Worm (Caenorhabditis elegans) whole organism, L4/young adult: ENCODE measurements around the gene asb-2.

Source experiments
- W03F9.2 ChIP-seq: fragments of 150-350 bp; optimal IDR thresholded peaks from 2 replicates; lab custom pipeline; 2014; ENCODE audit warnings: missing biosample characterization, missing genetic modification characterization
- dao-5 ChIP-seq: sonication (generic microtip); optimal IDR thresholded peaks from 2 replicates; lab custom pipeline; 2016; ENCODE audit warnings: missing genotype, missing genetic modification characterization, moderate library complexity, missing compliant biosample characterization
- him-1 ChIP-seq: sonication (generic microtip); optimal IDR thresholded peaks from 2 replicates; lab custom pipeline; 2016; ENCODE audit warnings: missing genotype, missing genetic modification reagents, missing genetic modification characterization, missing compliant biosample characterization

The asb-2 gene

DNA sequence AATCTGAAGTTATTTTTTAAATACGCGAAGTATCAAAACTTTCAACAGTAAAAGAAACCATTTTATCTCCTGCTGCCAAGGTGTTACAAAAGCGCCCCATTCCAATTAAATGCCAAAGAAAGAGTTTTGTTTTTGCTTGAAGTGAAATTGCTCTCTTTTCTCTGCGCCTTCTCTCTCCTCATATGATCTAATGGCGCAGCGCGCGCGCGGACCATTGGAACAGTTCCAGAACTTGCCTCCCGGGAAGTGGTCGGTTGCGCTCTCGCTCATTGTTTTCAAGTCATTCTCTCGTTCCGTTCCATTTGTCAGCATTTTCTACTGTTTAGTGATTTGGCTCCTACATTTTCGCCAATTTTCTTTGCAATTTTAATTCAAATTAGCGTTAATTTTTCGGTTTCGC lies 17.6 kb upstream of the asb-2 start:
- no peak for TF ChIP-seq W03F9.2
- no peak for TF ChIP-seq dao-5 (tag; lab: Kevin White, UChicago)
- no peak for TF ChIP-seq him-1 (tag; lab: Kevin White, UChicago)

DNA sequence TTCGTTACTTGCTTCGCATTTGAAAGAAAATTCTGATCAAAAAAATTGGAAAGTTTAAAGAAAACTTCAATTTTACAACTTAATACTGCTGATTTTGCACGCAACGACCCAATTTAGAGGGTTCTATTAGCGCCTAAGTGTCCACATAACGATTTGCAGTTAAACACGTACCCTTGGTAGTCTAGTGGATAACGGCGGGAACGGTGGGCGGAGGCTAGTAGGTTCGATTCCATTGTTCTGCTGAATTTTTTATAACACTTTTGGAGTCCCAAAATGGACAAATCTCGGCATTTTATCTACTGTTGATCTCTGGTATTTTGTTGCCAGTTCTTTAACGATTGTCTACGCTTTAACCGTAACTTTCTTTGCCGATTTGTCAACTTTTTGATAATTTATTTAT lies 16.5 kb upstream of the asb-2 start:
- TF ChIP-seq W03F9.2 (no peak), dao-5 (tag; lab: Kevin White, UChicago) (no peak), him-1 (tag; lab: Kevin White, UChicago) (no peak)

DNA sequence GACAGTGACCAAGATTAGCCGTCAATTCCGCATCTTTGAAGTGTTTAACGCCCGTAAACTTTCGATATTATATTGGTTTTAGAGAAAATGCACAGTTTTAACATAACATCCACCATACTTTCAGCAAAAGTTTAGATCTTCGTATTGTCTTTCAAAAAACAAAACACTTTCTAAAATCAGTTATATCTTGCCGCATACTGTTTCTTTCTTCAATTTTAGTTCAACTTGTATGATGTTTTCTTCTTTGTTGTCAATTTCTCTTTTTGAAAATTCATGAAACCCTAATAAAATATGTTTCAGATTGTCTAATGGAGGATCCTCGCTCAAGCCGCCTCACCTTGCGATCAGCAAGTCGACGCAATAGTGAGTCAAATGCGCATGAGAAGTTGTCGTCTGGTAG lies 15.7 kb upstream of the asb-2 start, which contains the start of gene F02E8.4:
Gene F02E8.4 (plus strand): TSS at position 301 of the 400 bp plus-strand sequence.
- no peak for TF ChIP-seq him-1 (tag; lab: Kevin White, UChicago)

DNA sequence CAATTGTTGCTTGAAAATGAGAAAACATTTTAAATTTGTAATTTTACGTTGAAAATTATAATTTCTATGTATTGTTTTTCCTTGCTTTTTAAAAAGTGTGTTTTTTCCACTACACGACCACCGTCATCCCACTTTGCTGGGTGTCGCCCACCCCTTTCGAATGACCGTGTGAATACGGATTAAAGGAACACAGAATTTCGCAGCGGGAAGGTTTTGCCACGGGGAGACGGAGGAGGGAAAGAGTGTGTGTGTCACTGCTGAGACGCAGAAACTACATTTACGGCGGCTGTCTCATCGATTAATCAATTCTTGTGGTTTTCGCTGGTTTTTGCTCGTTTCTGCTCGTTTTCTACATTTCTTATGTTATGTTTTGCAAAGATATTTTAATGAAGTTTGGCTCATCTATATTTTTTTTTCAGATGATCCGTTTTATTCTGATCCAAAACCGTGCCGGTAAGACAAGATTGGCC lies 11.7 kb upstream of the asb-2 start, which contains the start of gene aps-2:
Gene aps-2 (plus strand): TSS at position 420 of the 470 bp plus-strand sequence.
- TF ChIP-seq dao-5 (tag; lab: Kevin White, UChicago): no peak
- no peak for TF ChIP-seq W03F9.2
- TF ChIP-seq him-1 (tag; lab: Kevin White, UChicago): no peak

DNA sequence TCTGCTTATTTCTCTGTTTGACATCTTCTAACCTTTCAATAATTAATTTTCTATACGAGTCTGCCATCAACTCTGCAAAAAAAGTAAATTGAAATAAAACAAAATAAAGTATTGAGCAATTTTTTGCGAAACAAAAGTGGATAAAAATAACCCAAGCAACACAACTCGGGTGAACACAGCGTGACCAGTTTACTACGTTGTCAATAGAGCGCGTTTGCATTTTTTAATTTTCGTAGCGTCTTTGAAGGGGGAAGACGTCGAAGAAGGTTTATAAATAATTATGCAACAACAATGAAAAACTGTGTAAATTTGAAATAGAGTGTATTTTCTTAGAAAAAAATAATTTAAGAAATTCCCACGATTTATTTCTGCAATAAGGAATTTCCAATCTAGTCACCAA lies 7.2 kb upstream of the asb-2 start, which contains the start of gene atg-16.1:
Gene atg-16.1 (minus strand): TSS at position 76 of the 400 bp plus-strand sequence.
- TF ChIP-seq him-1 (tag; lab: Kevin White, UChicago): no peak
- peak; percentile 35 for TF ChIP-seq W03F9.2

DNA sequence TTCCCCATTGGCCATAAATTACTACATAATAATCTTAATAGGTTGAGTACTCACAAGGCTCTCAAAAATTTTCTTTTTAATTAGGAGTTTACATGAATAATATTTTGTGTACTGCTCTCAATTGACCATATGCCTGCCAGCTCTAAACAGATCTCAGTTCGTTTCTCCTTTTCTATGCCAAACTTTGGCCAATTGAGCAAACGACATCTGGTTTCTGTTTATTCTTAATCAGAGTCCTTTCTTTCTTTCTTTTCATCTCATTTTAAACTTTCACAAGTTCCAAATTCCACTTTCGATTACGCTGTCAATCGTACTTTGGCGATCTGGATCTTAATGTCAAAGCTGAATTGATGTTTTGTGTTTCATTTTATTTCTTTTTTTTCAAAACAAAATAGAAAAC lies 5.2 kb upstream of the asb-2 start:
- no peak for TF ChIP-seq dao-5 (tag; lab: Kevin White, UChicago)
- TF ChIP-seq W03F9.2: no peak
- no peak for TF ChIP-seq him-1 (tag; lab: Kevin White, UChicago)

DNA sequence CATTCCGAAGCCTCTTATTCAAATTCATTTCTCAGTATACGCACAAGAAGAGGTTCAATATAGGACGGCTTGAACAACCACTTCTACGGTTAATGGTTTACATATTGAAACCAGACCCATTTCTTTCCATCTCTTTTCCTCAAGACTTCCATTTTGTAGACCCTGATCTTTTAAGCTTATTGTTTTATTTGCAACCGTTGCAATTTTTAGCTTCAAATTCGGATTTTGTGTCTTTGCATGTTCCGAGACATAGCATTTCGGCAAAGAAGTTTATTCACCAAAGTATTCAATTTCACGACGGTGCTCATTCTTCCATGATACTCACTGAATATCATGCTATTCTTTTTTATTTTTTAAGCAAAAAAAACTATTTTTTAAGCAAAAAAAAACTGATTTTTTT lies 3.3 kb upstream of the asb-2 start, which contains the start of gene nmur-3:
Gene nmur-3 (plus strand): TSS at position 301 of the 400 bp plus-strand sequence.
- TF ChIP-seq him-1 (tag; lab: Kevin White, UChicago): no peak
- no peak for TF ChIP-seq dao-5 (tag; lab: Kevin White, UChicago)
- TF ChIP-seq W03F9.2: no peak

DNA sequence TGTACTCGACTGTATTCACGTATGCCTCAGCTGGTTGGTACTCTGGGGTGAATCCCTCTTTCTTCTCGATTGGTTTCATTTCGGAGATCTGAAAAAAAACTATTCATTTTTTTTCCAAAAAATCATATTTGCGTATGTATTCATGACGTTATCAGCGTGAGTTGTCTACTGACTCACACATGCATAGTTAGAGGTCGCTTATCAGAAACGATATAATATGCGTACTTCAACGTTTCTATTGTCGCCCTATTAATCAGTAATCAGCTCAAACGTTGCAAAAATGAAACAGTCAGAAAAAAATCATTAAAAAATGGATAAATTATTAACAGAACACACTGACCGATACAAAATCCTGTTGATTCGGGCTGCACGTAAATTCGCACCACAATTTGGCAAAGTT lies 8.9 kb downstream of the asb-2 start:
- TF ChIP-seq W03F9.2 (no peak), him-1 (tag; lab: Kevin White, UChicago) (no peak), dao-5 (tag; lab: Kevin White, UChicago) (no peak)

DNA sequence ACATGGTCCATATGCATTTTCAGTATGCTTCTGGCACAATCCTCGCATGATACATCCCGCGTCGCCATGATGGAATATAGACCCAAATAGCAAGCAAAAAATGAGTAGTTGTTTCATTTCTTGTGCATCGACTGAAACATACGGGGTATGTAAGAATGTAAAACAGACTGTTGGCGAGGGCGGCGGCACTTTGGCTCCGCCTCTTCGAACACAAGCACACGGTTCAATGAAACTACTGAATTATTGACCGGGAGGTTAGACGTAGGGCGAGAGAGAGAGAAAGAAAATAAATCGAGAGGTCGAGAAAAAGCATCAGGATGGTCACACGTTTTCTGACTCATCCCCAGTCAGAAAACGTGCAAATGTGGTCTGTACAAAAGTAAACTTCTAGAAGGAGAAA lies 10.4 kb downstream of the asb-2 start:
- TF ChIP-seq him-1 (tag; lab: Kevin White, UChicago) (no peak), dao-5 (tag; lab: Kevin White, UChicago) (no peak), W03F9.2 (no peak)

DNA sequence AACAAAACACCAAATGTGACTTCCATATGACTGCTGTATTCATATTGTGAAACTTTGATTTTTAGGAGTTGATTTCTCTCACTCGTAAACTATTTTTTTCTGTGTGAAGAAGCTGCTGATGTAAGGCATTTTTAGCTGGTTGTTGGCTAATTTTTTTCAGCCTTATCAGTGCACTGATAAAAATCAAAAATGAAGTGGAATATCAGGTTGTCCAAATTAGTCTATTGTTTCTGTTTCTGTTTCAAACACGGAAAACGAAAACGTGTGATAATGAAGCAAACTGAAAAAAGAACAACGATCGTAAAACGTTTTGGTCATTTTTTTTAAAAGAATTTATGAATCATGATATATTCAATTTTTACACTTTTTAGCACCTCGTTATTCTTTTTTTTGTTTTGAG lies 11.2 kb downstream of the asb-2 start:
- no peak for TF ChIP-seq him-1 (tag; lab: Kevin White, UChicago)

DNA sequence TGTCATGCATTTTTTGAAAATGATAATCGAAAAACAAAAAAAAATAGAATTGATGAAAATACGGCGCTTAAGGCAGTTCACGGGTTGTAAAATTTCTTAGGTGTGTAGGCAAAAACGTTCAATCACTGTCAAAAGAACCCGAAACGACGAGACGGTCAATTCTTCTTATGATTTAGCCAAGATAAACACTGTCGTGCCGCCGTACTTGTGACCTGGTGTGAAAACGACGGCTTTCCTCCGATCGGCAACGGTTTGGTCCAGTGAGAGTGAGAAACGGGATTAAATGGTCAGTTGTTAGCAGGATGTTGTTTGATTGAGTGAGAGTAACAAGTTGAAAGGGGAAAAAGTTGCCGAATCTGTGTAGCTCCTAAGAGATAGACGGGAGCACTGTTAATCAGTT lies 14.5 kb downstream of the asb-2 start:
- TF ChIP-seq him-1 (tag; lab: Kevin White, UChicago) (no peak), dao-5 (tag; lab: Kevin White, UChicago) (no peak)

DNA sequence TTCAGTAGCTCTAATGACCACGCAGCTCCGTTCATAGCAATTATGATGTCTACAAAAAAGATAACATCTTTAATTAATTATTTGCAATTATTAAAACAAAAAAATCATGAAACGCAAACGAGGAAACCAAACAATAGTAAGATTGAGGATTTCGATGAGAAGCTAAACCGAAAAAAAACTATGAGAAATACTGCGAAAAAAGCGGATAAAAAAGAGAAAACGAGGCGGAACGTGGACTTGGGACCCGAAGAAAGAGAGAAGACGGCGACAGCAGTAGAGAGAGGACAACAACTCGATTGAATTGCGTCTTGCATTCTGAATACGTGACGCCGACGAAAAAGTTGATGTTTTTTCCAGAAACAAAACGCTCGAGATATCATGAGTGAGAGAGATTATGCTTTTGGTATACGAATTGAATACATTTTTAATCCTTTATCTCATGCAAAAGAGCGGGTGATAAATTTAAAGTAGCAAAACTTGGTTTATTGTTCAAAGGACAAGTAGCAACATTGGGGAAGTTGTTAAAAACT lies 19.3 kb downstream of the asb-2 start, which contains the start of gene ncr-1:
Gene ncr-1 (minus strand): TSS at position 51 of the 530 bp plus-strand sequence.
- TF ChIP-seq W03F9.2 (no peak), him-1 (tag; lab: Kevin White, UChicago) (no peak), dao-5 (tag; lab: Kevin White, UChicago) (no peak)

DNA sequence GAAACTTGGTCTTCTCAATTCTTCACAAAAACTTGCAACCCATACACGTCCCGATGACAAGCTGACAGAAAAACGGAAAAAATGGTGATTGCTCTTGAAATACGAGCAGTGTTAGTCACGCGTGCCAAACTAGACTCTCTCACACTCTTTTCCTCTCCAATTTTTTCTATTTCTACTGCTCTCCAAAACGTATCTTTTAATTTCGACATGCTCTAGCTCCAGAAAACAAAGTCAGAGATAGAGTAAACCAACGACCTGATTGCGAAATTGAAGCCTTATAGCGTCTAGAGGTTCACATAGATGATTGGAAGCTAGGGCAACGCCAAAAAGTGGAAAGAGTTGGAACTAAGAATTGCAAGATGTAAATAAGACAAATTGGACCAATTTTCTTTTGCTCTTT lies 20.8 kb downstream of the asb-2 start:
- no peak for TF ChIP-seq dao-5 (tag; lab: Kevin White, UChicago)
- TF ChIP-seq W03F9.2: no peak
- no peak for TF ChIP-seq him-1 (tag; lab: Kevin White, UChicago)

DNA sequence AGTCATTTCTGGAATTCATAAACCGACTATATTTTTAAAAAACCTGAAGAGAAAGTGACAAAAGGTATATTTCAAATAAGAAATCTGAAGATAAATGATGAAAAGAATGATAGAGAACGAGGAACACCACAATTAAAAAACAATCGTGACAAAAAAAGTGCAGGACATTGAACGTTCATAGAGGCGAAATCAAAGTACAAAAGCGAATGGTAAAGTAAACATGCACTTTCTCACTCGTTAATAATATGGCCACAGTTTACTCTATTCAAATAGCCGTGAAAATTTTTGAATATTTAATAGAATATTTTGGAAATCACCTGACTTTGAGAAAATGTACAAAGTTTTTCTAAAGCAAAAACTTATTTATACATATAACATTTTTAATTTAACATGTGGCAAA lies 22.6 kb downstream of the asb-2 start, which contains the start of gene F46H6.5:
Gene F46H6.5 (minus strand): TSS at position 10 of the 400 bp plus-strand sequence.
- TF ChIP-seq W03F9.2 (no peak), dao-5 (tag; lab: Kevin White, UChicago) (no peak), him-1 (tag; lab: Kevin White, UChicago) (no peak)

DNA sequence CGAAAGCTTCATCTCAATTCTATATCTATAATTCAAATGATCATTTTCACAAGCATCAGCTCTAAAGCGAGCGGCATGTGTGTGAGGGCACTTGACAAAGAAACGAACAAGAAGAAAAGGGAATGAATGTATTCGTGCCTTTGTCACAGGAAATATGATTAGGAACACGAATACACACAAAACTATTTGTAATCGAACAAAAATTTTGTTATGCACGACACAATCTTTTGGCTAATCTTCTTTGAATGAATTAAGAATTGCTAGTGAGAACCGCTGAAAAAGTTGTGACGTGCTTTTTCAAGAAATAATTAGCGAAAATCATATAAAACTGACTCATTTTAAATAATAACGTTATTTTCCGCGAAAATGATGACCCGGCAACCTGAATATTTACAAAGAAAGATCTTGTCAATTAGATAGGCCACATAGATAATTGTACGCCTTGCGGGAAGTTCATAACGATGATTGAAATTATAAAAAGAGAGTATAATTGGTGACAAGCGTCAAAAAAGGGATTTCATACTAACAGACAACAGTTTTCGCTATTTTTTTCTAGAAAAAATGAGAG lies 24.0 kb downstream of the asb-2 start:
- TF ChIP-seq him-1 (tag; lab: Kevin White, UChicago): no peak
- no peak for TF ChIP-seq W03F9.2
- no peak for TF ChIP-seq dao-5 (tag; lab: Kevin White, UChicago)
